Fruit fly (Drosophila melanogaster) S2 (cell line): Measurements from ENCODE around the gene hth.

Source experiments
- CG8478 ChIP-seq: fragments of >200 bp; optimal IDR thresholded peaks from 2 replicates; lab custom pipeline; 2018
- CTCF ChIP-seq, 2 experiments: fragments of >200 bp; optimal IDR thresholded peaks; 2 replicates each; lab custom pipeline; 2018

hth gene

DNA sequence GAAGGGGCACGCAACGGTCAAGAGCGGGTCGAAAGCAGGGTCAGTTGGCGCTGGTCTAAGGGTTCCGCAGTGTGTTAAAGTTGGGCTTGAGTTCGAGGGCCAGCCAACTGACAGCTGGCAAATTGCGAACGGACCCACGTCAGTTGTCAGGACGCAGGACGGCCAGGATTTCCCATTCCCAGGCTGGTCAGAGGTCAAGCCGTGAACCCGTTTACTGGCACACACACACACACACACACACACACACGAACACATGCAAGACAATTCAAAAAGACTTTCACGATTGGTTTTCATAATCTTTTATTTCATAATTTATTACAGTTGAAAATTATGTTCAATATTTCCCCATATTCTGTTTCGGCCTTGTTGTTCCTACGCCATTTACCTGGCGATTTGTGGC lies 132.1 kb downstream of the hth start:
- no peak for TF ChIP-seq CG8478
- TF ChIP-seq CTCF (optimal IDR thresholded peaks at IDR 0.05; lab: Kevin White, UChicago), result no peak

dm6 chr3R:10506794-10507193 lies 132.6 kb downstream of the hth start:
- TF ChIP-seq CG8478 (no peak), CTCF (optimal IDR thresholded peaks at IDR 0.05; lab: Kevin White, UChicago) (no peak)

DNA sequence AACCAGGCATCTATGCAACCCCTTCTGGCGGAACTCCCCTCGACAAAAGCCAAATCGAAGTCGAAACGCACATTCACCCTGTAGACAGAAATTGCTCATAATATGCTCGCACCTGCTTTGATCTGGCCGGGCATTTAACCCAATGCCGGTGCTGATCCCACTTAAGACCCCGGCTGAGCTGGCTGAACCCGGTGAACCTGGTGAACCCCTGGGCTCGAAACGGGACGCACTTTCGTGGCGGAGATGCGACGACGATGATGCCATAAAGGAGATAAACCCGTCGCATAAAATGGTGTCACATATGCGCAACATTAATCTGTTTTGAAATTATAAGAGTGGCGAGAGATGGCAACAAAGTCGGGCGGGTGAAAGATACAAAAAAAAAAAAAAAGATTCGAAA lies 133.8 kb downstream of the hth start:
- TF ChIP-seq CTCF (optimal IDR thresholded peaks at IDR 0.05; lab: Kevin White, UChicago) (no peak), CG8478 (no peak)

DNA sequence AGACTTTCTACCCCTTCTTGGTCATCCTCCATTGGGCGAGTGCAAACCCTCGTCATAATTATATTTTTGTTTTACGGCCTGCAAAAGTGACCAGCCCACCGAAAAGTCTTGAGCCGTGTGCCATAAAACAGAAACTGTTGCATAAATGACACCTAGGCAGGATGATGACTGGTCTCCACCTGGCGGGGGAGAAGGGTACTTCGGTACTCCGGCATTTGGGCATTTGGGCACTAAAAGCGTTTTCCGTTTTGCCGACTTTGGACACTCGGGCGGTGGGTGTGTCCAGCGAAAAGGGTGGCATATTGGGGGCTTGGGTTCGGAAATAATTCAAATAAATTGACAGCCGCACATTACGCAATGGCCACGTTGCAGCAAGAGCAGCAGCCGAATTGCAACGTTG lies 138.2 kb downstream of the hth start:
- no peak for TF ChIP-seq CG8478
- peak; percentile 58 for TF ChIP-seq CTCF (optimal IDR thresholded peaks at IDR 0.05; lab: Kevin White, UChicago)

DNA sequence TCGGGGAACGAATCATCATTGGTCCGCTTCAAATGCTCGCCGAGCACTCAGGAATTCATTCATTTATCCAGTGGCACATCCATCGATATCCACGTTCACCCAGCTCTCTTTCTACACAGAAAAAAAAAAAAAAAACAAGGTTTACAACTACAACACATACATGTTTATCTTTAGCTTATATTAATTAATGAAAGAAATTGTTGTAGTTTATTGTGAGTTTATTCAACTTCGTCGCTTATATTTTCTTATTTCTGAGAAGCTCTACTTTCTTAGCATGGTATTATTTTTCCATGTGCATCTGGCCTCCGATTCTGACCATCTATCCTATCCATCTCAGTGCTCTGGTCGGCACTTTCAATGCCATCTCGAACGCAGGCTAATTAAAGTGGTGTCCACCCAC lies 139.3 kb downstream of the hth start:
- TF ChIP-seq CG8478 (no peak), CTCF (optimal IDR thresholded peaks at IDR 0.05; lab: Kevin White, UChicago) (no peak)

- TF ChIP-seq CG8478, result no peak
- TF ChIP-seq CTCF (optimal IDR thresholded peaks at IDR 0.05; lab: Kevin White, UChicago), result no peak
Measured at dm6 chr3R:10498620-10499019, 140.7 kb downstream of the hth start.

dm6 chr3R:10494121-10494520 lies 145.2 kb downstream of the hth start:
- TF ChIP-seq CG8478 (no peak), CTCF (optimal IDR thresholded peaks at IDR 0.05; lab: Kevin White, UChicago) (no peak)

DNA sequence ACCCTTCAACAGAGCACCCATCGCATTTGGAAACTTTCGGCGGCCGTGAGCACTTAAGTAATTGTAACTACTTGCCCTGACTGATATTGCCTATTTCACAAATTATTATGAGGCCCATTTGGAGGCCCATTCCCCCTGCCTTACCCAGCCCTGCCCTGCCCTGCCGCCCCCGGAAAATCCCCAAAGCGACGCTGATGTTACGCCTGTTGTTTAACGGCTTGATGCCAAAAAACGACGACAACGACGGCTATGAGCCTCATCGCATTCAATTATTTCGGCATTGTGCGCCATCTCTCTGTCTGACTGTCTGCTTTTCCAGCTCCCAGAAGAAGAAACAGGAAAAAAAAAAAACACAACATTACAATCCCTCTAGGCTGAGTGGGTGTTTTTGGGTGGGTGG lies 145.8 kb downstream of the hth start:
- no peak for TF ChIP-seq CG8478
- TF ChIP-seq CTCF (optimal IDR thresholded peaks at IDR 0.05; lab: Kevin White, UChicago), result no peak

dm6 chr3R:10491137-10491536 lies 148.2 kb downstream of the hth start:
- TF ChIP-seq CG8478 (no peak), CTCF (optimal IDR thresholded peaks at IDR 0.05; lab: Kevin White, UChicago) (no peak)

- TF ChIP-seq CG8478 (no peak), CTCF (optimal IDR thresholded peaks at IDR 0.05; lab: Kevin White, UChicago) (no peak)
Measured at dm6 chr3R:10479439-10479838, 159.9 kb downstream of the hth start.

- no peak for TF ChIP-seq CTCF (optimal IDR thresholded peaks at IDR 0.05; lab: Kevin White, UChicago)
- no peak for TF ChIP-seq CG8478
Measured at dm6 chr3R:10475949-10476348, 163.4 kb downstream of the hth start.

DNA sequence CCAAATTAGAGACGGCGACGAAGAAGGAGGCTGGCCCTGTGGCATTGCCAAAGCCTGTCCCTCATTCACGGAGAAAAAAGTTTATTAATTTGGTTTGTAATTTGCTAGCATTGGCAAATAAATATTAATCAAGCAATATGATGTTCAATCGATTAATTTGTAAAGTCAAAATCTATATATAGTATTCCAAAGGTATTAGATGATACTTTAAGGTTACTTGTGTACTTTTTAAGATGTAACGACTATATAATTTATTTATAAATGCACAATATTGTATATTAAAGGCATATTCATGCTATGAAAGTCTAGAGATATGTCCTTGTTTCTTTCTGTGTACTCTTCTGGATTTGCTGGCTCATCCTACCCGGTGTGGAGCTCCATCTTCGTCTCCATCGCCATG lies 167.6 kb downstream of the hth start:
- TF ChIP-seq CTCF (optimal IDR thresholded peaks at IDR 0.05; lab: Kevin White, UChicago) (no peak), CG8478 (no peak)

- TF ChIP-seq CTCF (optimal IDR thresholded peaks at IDR 0.05; lab: Kevin White, UChicago), result no peak
- TF ChIP-seq CG8478, result no peak
Measured at dm6 chr3R:10468207-10468606, 171.2 kb downstream of the hth start.

DNA sequence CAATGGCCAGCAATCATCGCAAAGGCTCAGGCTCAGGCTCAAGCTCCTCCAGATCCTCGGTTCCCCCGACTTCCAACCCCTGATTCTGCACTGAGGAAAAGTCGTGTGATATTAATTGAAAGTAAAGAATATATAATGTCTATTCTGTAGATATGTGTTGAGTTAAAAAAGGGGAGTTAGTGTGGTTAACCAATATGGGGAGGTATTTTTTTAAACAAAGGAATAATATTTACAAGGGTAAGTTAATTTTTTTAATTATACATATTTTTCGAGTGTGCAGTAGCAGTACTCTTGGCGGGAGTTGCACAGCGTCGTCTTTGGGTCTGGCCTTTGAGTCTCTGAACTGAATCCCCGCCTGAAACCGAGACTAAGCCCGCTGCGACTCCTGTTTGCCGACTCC lies 173.1 kb downstream of the hth start:
- TF ChIP-seq CG8478 (no peak), CTCF (optimal IDR thresholded peaks at IDR 0.05; lab: Kevin White, UChicago) (no peak)

- TF ChIP-seq CG8478, result no peak
- TF ChIP-seq CTCF (optimal IDR thresholded peaks at IDR 0.05; lab: Kevin White, UChicago), result no peak
Measured at dm6 chr3R:10463548-10463947, 175.8 kb downstream of the hth start.
